Worm (Caenorhabditis elegans): ENCODE data around the gene sri-37.

ce11 chrII:2638062-2638461 lies 8.7 kb downstream of the sri-37 start, which contains the start of gene F22E5.9:
- TF ChIP-seq pha-4 (tag; optimal IDR thresholded peaks at IDR 0.05) (no peak), unc-62 (GFP tag; optimal IDR thresholded peaks at IDR 0.05) (no peak), sea-2 (GFP tag; IDR thresholded peaks at IDR 0.05) (no peak), ets-4 (GFP tag; optimal IDR thresholded peaks at IDR 0.05) (no peak), Y56A3A.18 (GFP tag; IDR thresholded peaks at IDR 0.05) (no peak), attf-5 (GFP tag; optimal IDR thresholded peaks at IDR 0.05) (no peak), gei-17 (GFP tag; optimal IDR thresholded peaks at IDR 0.05) (no peak), somi-1 (GFP tag; optimal IDR thresholded peaks at IDR 0.05) (no peak)

All from whole organism, young adult.